Worm (Caenorhabditis elegans) whole organism, late embryonic: ENCODE data around the gene cyp-25A3.

Experiments
- C08G9.2 ChIP-seq: sonication (generic microtip); optimal IDR thresholded peaks from 2 replicates; lab custom pipeline; 2016; ENCODE audit warnings: mild to moderate bottlenecking, missing genetic modification characterization, moderate library complexity, missing compliant biosample characterization
- C38D4.7 ChIP-seq: fragments of 200-800 bp; sonication (Bioruptor generic); optimal IDR thresholded peaks from 2 replicates; lab custom pipeline; 2018; ENCODE audit warnings: mild to moderate bottlenecking, missing genetic modification characterization, moderate library complexity, missing compliant biosample characterization
- F13H6.1 ChIP-seq: sonication (generic microtip); optimal IDR thresholded peaks from 2 replicates; lab custom pipeline; 2016; ENCODE audit warnings: missing genetic modification characterization, missing compliant biosample characterization
- K02D7.2 ChIP-seq: sonication (generic microtip); optimal IDR thresholded peaks from 2 replicates; lab custom pipeline; 2017; ENCODE audit warnings: mild to moderate bottlenecking, missing genetic modification characterization, missing compliant biosample characterization
- Y22D7AL.16 ChIP-seq: sonication (generic microtip); optimal IDR thresholded peaks from 2 replicates; lab custom pipeline; 2016; ENCODE audit warnings: missing genetic modification characterization, missing compliant biosample characterization
- ahr-1 ChIP-seq: sonication (generic microtip); optimal IDR thresholded peaks from 2 replicates; lab custom pipeline; 2016; ENCODE audit warnings: missing genetic modification characterization, missing compliant biosample characterization
- ceh-22 ChIP-seq: sonication (generic microtip); optimal IDR thresholded peaks from 2 replicates; lab custom pipeline; 2017; ENCODE audit warnings: missing biosample characterization, missing genetic modification characterization
- ceh-31 ChIP-seq: sonication (generic microtip); optimal IDR thresholded peaks from 2 replicates; lab custom pipeline; 2016; ENCODE audit warnings: missing genetic modification characterization, missing compliant biosample characterization
- ceh-34 ChIP-seq: sonication (generic microtip); optimal IDR thresholded peaks from 2 replicates; lab custom pipeline; 2016; ENCODE audit warnings: mild to moderate bottlenecking, missing genetic modification characterization, missing compliant biosample characterization
- ceh-45 ChIP-seq: fragments of 200-800 bp; sonication (Bioruptor generic); IDR thresholded peaks from 2 replicates; pipeline ENCODE4 v1.3.6; 2022; ENCODE audit warnings: missing genetic modification reagents, missing genetic modification characterization, missing compliant biosample characterization
- ceh-48 ChIP-seq: sonication (generic microtip); optimal IDR thresholded peaks from 2 replicates; lab custom pipeline; 2016; ENCODE audit warnings: missing genetic modification characterization, inconsistent platforms, missing compliant biosample characterization
- ceh-6 ChIP-seq: fragments of 200-800 bp; sonication (Bioruptor generic); optimal IDR thresholded peaks from 2 replicates; lab custom pipeline; 2018; ENCODE audit warnings: mild to moderate bottlenecking, missing genetic modification characterization, missing compliant biosample characterization
- che-1 ChIP-seq: sonication (generic microtip); optimal IDR thresholded peaks from 2 replicates; lab custom pipeline; 2016; ENCODE audit warnings: mild to moderate bottlenecking, missing genetic modification characterization, missing compliant biosample characterization
- ets-4 ChIP-seq: sonication (generic microtip); optimal IDR thresholded peaks from 2 replicates; lab custom pipeline; 2016; ENCODE audit warnings: missing genetic modification characterization, missing compliant biosample characterization
- eyg-1 ChIP-seq: sonication (generic microtip); optimal IDR thresholded peaks from 2 replicates; lab custom pipeline; 2016; ENCODE audit warnings: missing genotype, missing genetic modification characterization, missing compliant biosample characterization
- fax-1 ChIP-seq: sonication (generic microtip); optimal IDR thresholded peaks from 2 replicates; lab custom pipeline; 2016; ENCODE audit warnings: missing genotype, missing genetic modification characterization, missing compliant biosample characterization
- fkh-6 ChIP-seq: sonication (generic microtip); optimal IDR thresholded peaks from 2 replicates; lab custom pipeline; 2016; ENCODE audit warnings: missing genetic modification characterization, missing compliant biosample characterization
- madf-2 ChIP-seq: sonication (generic microtip); optimal IDR thresholded peaks from 2 replicates; lab custom pipeline; 2017; ENCODE audit warnings: missing genetic modification characterization, missing compliant biosample characterization
- mec-3 ChIP-seq: sonication (generic microtip); optimal IDR thresholded peaks from 2 replicates; lab custom pipeline; 2016; ENCODE audit warnings: borderline replicate concordance, missing genetic modification characterization, missing compliant biosample characterization
- nfya-1 ChIP-seq: sonication (generic microtip); optimal IDR thresholded peaks from 2 replicates; lab custom pipeline; 2017; ENCODE audit warnings: missing genetic modification characterization, mild to moderate bottlenecking, missing compliant biosample characterization, antibody characterized with exemption, moderate library complexity
- nhr-232 ChIP-seq: sonication (generic microtip); optimal IDR thresholded peaks from 2 replicates; lab custom pipeline; 2016; ENCODE audit warnings: missing genetic modification characterization, missing compliant biosample characterization
- npax-4 ChIP-seq: sonication (generic microtip); optimal IDR thresholded peaks from 2 replicates; lab custom pipeline; 2016; ENCODE audit warnings: missing genetic modification characterization, missing compliant biosample characterization
- odd-2 ChIP-seq: sonication (generic microtip); optimal IDR thresholded peaks from 2 replicates; lab custom pipeline; 2017; ENCODE audit warnings: antibody characterized with exemption, mild to moderate bottlenecking, missing genetic modification characterization, missing compliant biosample characterization
- pag-3 ChIP-seq: sonication (generic microtip); optimal IDR thresholded peaks from 2 replicates; lab custom pipeline; 2016; ENCODE audit warnings: missing compliant biosample characterization, missing genetic modification characterization, borderline replicate concordance
- pat-9 ChIP-seq: fragments of 200-800 bp; sonication (Bioruptor generic); optimal IDR thresholded peaks from 2 replicates; lab custom pipeline; 2018; ENCODE audit warnings: mild to moderate bottlenecking, missing genetic modification characterization, moderate library complexity, missing compliant biosample characterization
- pax-1 ChIP-seq: fragments of 150-350 bp; optimal IDR thresholded peaks from 2 replicates; lab custom pipeline; 2014; ENCODE audit warnings: missing biosample characterization, missing genetic modification characterization
- sox-2 ChIP-seq: fragments of 200-800 bp; sonication (Bioruptor generic); IDR thresholded peaks from 2 replicates; pipeline ENCODE4 v1.3.6; 2022; ENCODE audit warnings: missing genetic modification reagents, missing genetic modification characterization, missing compliant biosample characterization
- sox-4 ChIP-seq: sonication (generic microtip); optimal IDR thresholded peaks from 2 replicates; lab custom pipeline; 2017; ENCODE audit warnings: mild to moderate bottlenecking, missing genetic modification characterization, inconsistent platforms, missing compliant biosample characterization
- syd-9 ChIP-seq: sonication (generic microtip); optimal IDR thresholded peaks from 2 replicates; lab custom pipeline; 2016; ENCODE audit warnings: mild to moderate bottlenecking, missing genetic modification characterization, moderate library complexity, missing compliant biosample characterization
- tbx-2 ChIP-seq: sonication (generic microtip); optimal IDR thresholded peaks from 2 replicates; lab custom pipeline; 2016; ENCODE audit warnings: missing genetic modification characterization, missing compliant biosample characterization
- ttx-3 ChIP-seq: sonication (generic microtip); optimal IDR thresholded peaks from 2 replicates; lab custom pipeline; 2016; ENCODE audit warnings: missing genetic modification reagents, missing genetic modification characterization, missing compliant biosample characterization
- unc-3 ChIP-seq, 2 experiments: fragments of 200-800 bp in 1 of 2; sonication (Bioruptor generic) in 1 of 2; sonication (generic microtip) in 1 of 2; conservative IDR thresholded peaks in 1 of 2; optimal IDR thresholded peaks in 1 of 2; 2 replicates each; pipeline versions ENCODE4 v1.3.6 to Lab custom; 2016 to 2022; ENCODE audit warnings: missing compliant biosample characterization in 2 of 2, missing genetic modification characterization in 2 of 2, missing genetic modification reagents in 1 of 2
- unc-42 ChIP-seq: sonication (generic microtip); optimal IDR thresholded peaks from 2 replicates; lab custom pipeline; 2016; ENCODE audit warnings: missing genotype, missing genetic modification characterization, missing compliant biosample characterization
- unc-55 ChIP-seq: sonication (generic microtip); optimal IDR thresholded peaks from 2 replicates; lab custom pipeline; 2017; ENCODE audit warnings: missing biosample characterization, missing genetic modification reagents, missing genetic modification characterization
- unc-86 ChIP-seq: sonication (generic microtip); optimal IDR thresholded peaks from 2 replicates; lab custom pipeline; 2016; ENCODE audit warnings: missing genetic modification characterization, missing compliant biosample characterization
- ztf-16 ChIP-seq: sonication (generic microtip); optimal IDR thresholded peaks from 2 replicates; lab custom pipeline; 2017; ENCODE audit warnings: missing genetic modification characterization, missing compliant biosample characterization

cyp-25A3 gene

DNA sequence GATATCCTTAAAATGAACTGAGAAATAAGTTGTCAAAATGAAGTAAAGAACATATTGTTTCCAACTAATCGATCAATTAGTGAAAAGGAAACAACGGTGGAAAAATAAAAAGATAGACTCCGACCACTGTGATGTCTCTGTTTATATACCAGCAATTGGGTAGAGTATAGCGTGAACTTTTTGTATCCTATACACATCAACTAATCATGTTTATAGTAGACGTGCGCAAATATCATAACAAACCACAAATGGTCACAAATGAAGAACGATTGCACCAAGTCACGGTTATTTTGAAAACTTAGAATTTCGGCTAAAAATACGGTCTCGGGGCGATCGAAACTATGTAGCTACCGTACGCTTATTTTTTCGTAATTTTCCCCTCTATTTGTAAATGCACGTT lies at the start of gene cyp-25A3:
TSS of gene cyp-25A3 (minus strand) at position 101 of the 400 bp plus-strand sequence.
- no peak for TF ChIP-seq ceh-6 (GFP tag; lab: Kevin White, UChicago)
- TF ChIP-seq Y22D7AL.16 (tag; lab: Kevin White, UChicago), result no peak
- TF ChIP-seq madf-2 (tag; lab: Kevin White, UChicago), result no peak
- TF ChIP-seq ceh-48 (tag; lab: Kevin White, UChicago), result no peak
- TF ChIP-seq C38D4.7 (GFP tag; lab: Kevin White, UChicago), result no peak
- TF ChIP-seq unc-3 (GFP tag; conservative IDR thresholded peaks at IDR 0.05; lab: Robert Waterston, UW), result no peak
- TF ChIP-seq unc-3 (tag; optimal IDR thresholded peaks at IDR 0.05; lab: Kevin White, UChicago), result no peak
- TF ChIP-seq fkh-6 (tag; lab: Kevin White, UChicago), result no peak
- TF ChIP-seq odd-2 (tag; lab: Kevin White, UChicago), result no peak
- no peak for TF ChIP-seq ceh-22 (tag; lab: Kevin White, UChicago)
- no peak for TF ChIP-seq pat-9
- TF ChIP-seq npax-4 (tag; lab: Kevin White, UChicago), result no peak
- no peak for TF ChIP-seq ceh-31 (tag; lab: Kevin White, UChicago)
- no peak for TF ChIP-seq fax-1 (tag; lab: Kevin White, UChicago)
- no peak for TF ChIP-seq che-1 (tag; lab: Kevin White, UChicago)
- TF ChIP-seq nfya-1 (tag; lab: Kevin White, UChicago), result no peak

DNA sequence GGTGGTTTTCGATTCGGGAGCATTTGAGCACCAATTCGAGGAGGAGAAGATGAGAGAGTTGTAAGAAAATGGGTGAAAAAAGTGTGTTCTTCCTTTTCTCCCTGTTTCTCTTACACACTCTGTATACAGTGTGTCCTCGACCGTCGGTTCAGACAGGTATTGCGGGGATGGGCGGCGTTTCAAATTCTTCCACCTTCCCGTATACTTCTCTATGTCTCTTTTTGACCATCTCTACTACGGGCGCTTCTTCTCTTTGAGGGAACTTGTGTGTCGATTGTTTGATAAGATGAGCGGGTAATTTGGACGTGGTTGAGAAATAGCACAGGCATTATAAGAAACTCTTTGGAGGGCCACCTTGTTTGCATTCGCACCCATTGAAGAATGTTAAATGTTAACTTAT lies 48.1 kb upstream of the cyp-25A3 start:
- TF ChIP-seq fax-1 (tag; lab: Kevin White, UChicago), result no peak
- TF ChIP-seq ceh-22 (tag; lab: Kevin White, UChicago), result no peak
- no peak for TF ChIP-seq ttx-3
- TF ChIP-seq syd-9, result no peak
- no peak for TF ChIP-seq npax-4 (tag; lab: Kevin White, UChicago)
- TF ChIP-seq C38D4.7 (GFP tag; lab: Kevin White, UChicago), result no peak
- TF ChIP-seq unc-55 (GFP tag; lab: Kevin White, UChicago), result no peak
- no peak for TF ChIP-seq ztf-16
- no peak for TF ChIP-seq mec-3 (tag; lab: Kevin White, UChicago)
- no peak for TF ChIP-seq pax-1 (tag; lab: Kevin White, UChicago)
- TF ChIP-seq C08G9.2 (tag; lab: Kevin White, UChicago), result no peak
- TF ChIP-seq sox-4 (tag; lab: Kevin White, UChicago), result no peak

ce11 chrIII:3883146-3883545 lies 43.6 kb upstream of the cyp-25A3 start:
- no peak for TF ChIP-seq sox-4 (tag; lab: Kevin White, UChicago)
- peak; percentile 1 for TF ChIP-seq unc-42 (tag; lab: Kevin White, UChicago)

DNA sequence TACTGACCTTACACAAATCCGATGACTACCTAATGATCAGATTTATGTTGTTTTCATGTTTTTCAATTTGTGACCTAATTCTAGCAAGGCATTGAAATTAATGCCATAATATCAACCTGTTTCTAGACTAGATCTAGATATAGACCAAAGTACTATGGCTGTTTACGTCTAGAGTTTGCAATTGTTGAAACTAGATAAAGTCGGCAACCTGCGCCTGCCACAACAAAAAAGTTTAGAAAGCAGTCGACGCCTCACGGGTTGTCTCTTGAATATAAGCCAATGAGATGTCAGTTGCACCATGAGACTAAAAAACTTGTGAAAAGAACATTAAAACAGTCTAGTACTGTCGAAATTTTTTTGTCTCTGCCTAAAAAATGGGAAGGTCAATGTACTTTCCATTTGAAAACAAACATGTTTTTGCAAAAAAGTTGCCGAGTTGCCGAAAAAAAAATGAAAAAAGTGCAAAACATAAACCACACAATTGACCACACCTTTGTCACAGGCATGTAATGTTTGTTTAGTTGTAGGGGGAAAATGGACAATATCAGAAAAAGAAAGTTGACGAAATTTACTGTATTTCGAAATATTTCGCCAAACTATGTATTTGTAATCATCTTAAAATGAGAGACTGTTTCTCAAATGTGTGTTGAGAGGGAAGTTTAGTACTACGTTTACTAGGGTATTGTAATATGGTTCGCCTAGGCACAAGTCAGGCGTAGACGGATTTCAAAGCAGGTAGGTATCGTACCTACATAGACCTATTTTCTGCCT lies 39.6 kb upstream of the cyp-25A3 start:
- TF ChIP-seq sox-2 (GFP tag; lab: Robert Waterston, UW) (no peak), eyg-1 (tag; lab: Kevin White, UChicago) (no peak), K02D7.2 (tag; lab: Kevin White, UChicago) (no peak), unc-42 (tag; lab: Kevin White, UChicago) (no peak), ceh-6 (GFP tag; lab: Kevin White, UChicago) (no peak), nhr-232 (tag; lab: Kevin White, UChicago) (no peak), pag-3 (tag; lab: Kevin White, UChicago) (no peak), ahr-1 (tag; lab: Kevin White, UChicago) (no peak), ceh-45 (GFP tag; lab: Robert Waterston, UW) (no peak), F13H6.1 (tag; lab: Kevin White, UChicago) (no peak), Y22D7AL.16 (tag; lab: Kevin White, UChicago) (no peak), tbx-2 (tag; lab: Kevin White, UChicago) (no peak), ceh-34 (tag; lab: Kevin White, UChicago) (no peak), ets-4 (tag; lab: Kevin White, UChicago) (no peak), unc-3 (GFP tag; conservative IDR thresholded peaks at IDR 0.05; lab: Robert Waterston, UW) (no peak), unc-3 (tag; optimal IDR thresholded peaks at IDR 0.05; lab: Kevin White, UChicago) (no peak), unc-86 (tag; lab: Kevin White, UChicago) (no peak), ceh-22 (tag; lab: Kevin White, UChicago) (no peak)
